Fruit fly (Drosophila melanogaster): ENCODE data around the gene CG33493.

CG33493 gene

dm6 chr3L:10698182-10698581 lies 5.2 kb upstream of the CG33493 start (continued):
- TF ChIP-seq pnt (GFP tag; optimal IDR thresholded peaks at IDR 0.05) (no peak), CTCF (GFP tag; optimal IDR thresholded peaks at IDR 0.05) (peak; percentile 69), CG10147 (GFP tag; optimal IDR thresholded peaks at IDR 0.05) (peak; percentile 9), bcd (GFP tag; optimal IDR thresholded peaks at IDR 0.05) (no peak), abd-A (tag; optimal IDR thresholded peaks at IDR 0.05) (peak; percentile 28), Elba2 (GFP tag; optimal IDR thresholded peaks at IDR 0.05) (no peak), CG1603 (tag; optimal IDR thresholded peaks at IDR 0.05) (peak; percentile 33), Meics (GFP tag; optimal IDR thresholded peaks at IDR 0.05) (no peak), CG9797 (GFP tag; optimal IDR thresholded peaks at IDR 0.05) (peak; percentile 16), jumu (GFP tag; optimal IDR thresholded peaks at IDR 0.05) (no peak), crc (GFP tag; optimal IDR thresholded peaks at IDR 0.05) (no peak), Chrac-16 (GFP tag; optimal IDR thresholded peaks at IDR 0.05) (no peak), CG2116 (GFP tag; optimal IDR thresholded peaks at IDR 0.05) (peak; percentile 70), CG15601 (tag; optimal IDR thresholded peaks at IDR 0.05) (peak; percentile 22), CG7556 (GFP tag; optimal IDR thresholded peaks at IDR 0.05) (peak; percentile 21), Dek (tag; optimal IDR thresholded peaks at IDR 0.05) (peak; percentile 10), CG10267 (tag; optimal IDR thresholded peaks at IDR 0.05) (peak; percentile 98), fd102C (GFP tag; optimal IDR thresholded peaks at IDR 0.05) (no peak), CoRest (tag; optimal IDR thresholded peaks at IDR 0.05) (peak; percentile 61), CG16813 (GFP tag; IDR thresholded peaks at IDR 0.05; ENCODE audit: partially characterized antibody) (0 out of 3 replicates have a peak, but pooled peaks have one; percentile 35), Ptx1 (GFP tag; IDR thresholded peaks at IDR 0.05) (no peak), CG12391 (tag; optimal IDR thresholded peaks at IDR 0.05) (peak; percentile 51), Bdp1 (GFP tag; optimal IDR thresholded peaks at IDR 0.05) (no peak), CG10979 (tag; optimal IDR thresholded peaks at IDR 0.05) (no peak), CG30020 (tag; optimal IDR thresholded peaks at IDR 0.05) (peak; percentile 25), dan (GFP tag; IDR thresholded peaks at IDR 0.05) (no peak), gcm (GFP tag; optimal IDR thresholded peaks at IDR 0.05) (no peak), dimm (GFP tag; IDR thresholded peaks at IDR 0.05) (no peak), lbe (GFP tag; optimal IDR thresholded peaks at IDR 0.05) (no peak), dmrt11E (tag; optimal IDR thresholded peaks at IDR 0.05) (peak; percentile 0), CG2712 (tag; optimal IDR thresholded peaks at IDR 0.05) (peak; percentile 53), CG42726 (GFP tag; IDR thresholded peaks at IDR 0.05; ENCODE audit: partially characterized antibody) (no peak), HmgZ (tag; optimal IDR thresholded peaks at IDR 0.05) (peak; percentile 52), fd64A (GFP tag; optimal IDR thresholded peaks at IDR 0.05) (no peak), Neu2 (GFP tag; optimal IDR thresholded peaks at IDR 0.05; ENCODE audit: borderline replicate concordance) (no peak), sens-2 (GFP tag; IDR thresholded peaks at IDR 0.05) (no peak), eyg (GFP tag; optimal IDR thresholded peaks at IDR 0.05) (no peak), cato (GFP tag; optimal IDR thresholded peaks at IDR 0.05; ENCODE audit: borderline replicate concordance) (no peak), Xbp1 (GFP tag; optimal IDR thresholded peaks at IDR 0.05) (peak; percentile 3), Nf-YA (GFP tag; IDR thresholded peaks at IDR 0.05) (no peak), Med (GFP tag) (no peak), stwl (tag; optimal IDR thresholded peaks at IDR 0.05) (peak; percentile 65), grau (tag; optimal IDR thresholded peaks at IDR 0.05) (peak; percentile 29), ewg (GFP tag; optimal IDR thresholded peaks at IDR 0.05) (peak; percentile 74), Lhr (GFP tag; optimal IDR thresholded peaks at IDR 0.05) (peak; percentile 34), CG2120 (GFP tag; optimal IDR thresholded peaks at IDR 0.05) (peak; percentile 28)

All from whole organism, embryonic.